Fruit fly (Drosophila melanogaster): Measurements from ENCODE around the gene CG17328.

The CG17328 gene

DNA sequence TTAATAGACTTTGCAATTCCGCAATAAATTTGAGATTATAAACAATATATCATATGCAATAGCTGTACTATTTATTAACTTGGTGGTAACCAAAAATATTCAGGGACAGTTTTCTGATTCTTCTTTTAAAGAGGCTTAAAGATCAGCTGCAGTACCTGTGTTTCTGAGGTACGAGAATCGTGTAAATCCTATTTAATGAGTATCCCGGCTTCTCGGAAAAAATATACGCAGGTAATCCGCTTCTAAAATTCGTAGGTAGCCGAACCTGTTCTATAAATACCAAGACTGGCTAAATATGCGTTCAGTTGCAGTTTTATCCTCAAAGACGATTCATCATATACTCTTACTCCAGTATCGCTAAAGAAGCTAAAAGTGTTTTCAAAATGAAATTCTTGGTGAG lies 29.9 kb downstream of the CG17328 start, which contains the start of gene CG4440:
TSS of gene CG4440 (plus strand) at position 301 of the 400 bp plus-strand sequence.
- TF ChIP-seq CG1621 (tag; optimal IDR thresholded peaks at IDR 0.05) = no peak
- TF ChIP-seq CG32006 (GFP tag; optimal IDR thresholded peaks at IDR 0.05) = no peak
- TF ChIP-seq Eip75B (GFP tag; optimal IDR thresholded peaks at IDR 0.05) = no peak
- TF ChIP-seq svp (GFP tag) = no peak
- TF ChIP-seq Eip93F (GFP tag; optimal IDR thresholded peaks at IDR 0.05) = no peak
- no peak for TF ChIP-seq dac (GFP tag; optimal IDR thresholded peaks at IDR 0.05)
- no peak for TF ChIP-seq CG11902 (GFP tag; optimal IDR thresholded peaks at IDR 0.05)
- no peak for TF ChIP-seq CG8632 (GFP tag; optimal IDR thresholded peaks at IDR 0.05)

DNA sequence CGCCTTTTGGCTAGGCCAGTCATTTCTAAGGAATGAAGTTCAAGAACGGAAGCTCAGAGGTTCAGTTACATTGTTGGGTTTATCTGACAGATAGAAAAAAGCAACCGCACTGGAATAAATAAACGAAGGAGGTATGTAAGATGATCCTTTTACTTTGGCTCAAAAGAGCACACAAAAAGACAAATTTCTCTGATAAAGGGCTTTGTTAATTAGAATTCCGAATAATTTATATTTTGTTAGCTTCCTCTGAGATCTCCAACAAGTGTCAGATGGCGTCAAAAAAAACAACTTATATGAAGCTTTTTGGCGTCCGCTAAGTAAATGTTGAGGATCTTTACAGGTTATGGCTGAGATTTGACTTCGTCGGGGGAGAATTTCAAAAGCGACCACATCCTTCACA lies 38.0 kb downstream of the CG17328 start, which contains the start of gene CG31817:
TSS of gene CG31817 (minus strand) at position 101 of the 400 bp plus-strand sequence.
- TF ChIP-seq CG3919 (GFP tag; optimal IDR thresholded peaks at IDR 0.05) (no peak), vri (GFP tag; optimal IDR thresholded peaks at IDR 0.05) (no peak), Ets21C (GFP tag; optimal IDR thresholded peaks at IDR 0.05) (no peak), Sox102F (GFP tag; optimal IDR thresholded peaks at IDR 0.05) (no peak), CG32006 (GFP tag; optimal IDR thresholded peaks at IDR 0.05) (no peak), cyc (GFP tag; optimal IDR thresholded peaks at IDR 0.05) (no peak), CG6808 (GFP tag; optimal IDR thresholded peaks at IDR 0.05) (no peak), net (GFP tag; optimal IDR thresholded peaks at IDR 0.05) (no peak), CG11762 (GFP tag; optimal IDR thresholded peaks at IDR 0.05; ENCODE audit: insufficient read depth) (no peak), CG4318 (GFP tag; optimal IDR thresholded peaks at IDR 0.05) (no peak), fd59A (GFP tag; optimal IDR thresholded peaks at IDR 0.05) (no peak), esn (GFP tag; optimal IDR thresholded peaks at IDR 0.05) (no peak), lz (GFP tag; optimal IDR thresholded peaks at IDR 0.05) (no peak), Sox15 (GFP tag; optimal IDR thresholded peaks at IDR 0.05) (no peak), eg (GFP tag; IDR thresholded peaks at IDR 0.05) (no peak), CG1621 (tag; optimal IDR thresholded peaks at IDR 0.05) (no peak)

- TF ChIP-seq dac (GFP tag; optimal IDR thresholded peaks at IDR 0.05) (no peak), salr (GFP tag; optimal IDR thresholded peaks at IDR 0.05) (no peak), Blimp-1 (GFP tag; optimal IDR thresholded peaks at IDR 0.05) (no peak), pdm3 (GFP tag; optimal IDR thresholded peaks at IDR 0.05) (no peak), Gug (GFP tag; IDR thresholded peaks at IDR 0.05) (no peak), CG6163 (GFP tag; IDR thresholded peaks at IDR 0.05) (no peak), lz (GFP tag; optimal IDR thresholded peaks at IDR 0.05) (no peak), Eip75B (GFP tag; optimal IDR thresholded peaks at IDR 0.05) (no peak), topi (GFP tag; optimal IDR thresholded peaks at IDR 0.05) (no peak)
Observed at dm6 chr2L:16340268-16340667, 40.5 kb downstream of the CG17328 start, which contains the start of gene CG42266. TSS of gene CG42266 (minus strand) at chr2L:16340368.

DNA sequence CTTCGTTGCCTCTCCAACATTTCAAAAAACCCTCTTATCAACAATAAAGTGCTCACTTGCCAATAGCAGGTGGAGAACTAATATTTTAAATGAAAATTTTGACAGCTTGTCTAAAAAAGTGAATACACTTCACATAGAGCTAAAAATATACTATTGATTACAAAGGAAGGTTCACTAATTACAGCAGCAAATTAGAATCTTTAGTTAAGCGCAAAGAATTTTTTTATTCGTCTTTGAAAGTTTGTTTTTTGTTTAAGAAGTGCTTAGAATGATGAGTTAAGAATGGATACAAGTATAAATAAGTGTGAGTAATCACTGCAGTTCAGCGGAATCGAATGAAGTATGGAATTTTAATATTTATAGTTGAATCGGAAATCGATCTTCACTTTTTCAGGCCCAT lies 42.5 kb downstream of the CG17328 start, which contains the start of gene CG44405:
TSS of gene CG44405 (minus strand) at position 101 of the 400 bp plus-strand sequence.
- no peak for TF ChIP-seq Smox (GFP tag; optimal IDR thresholded peaks at IDR 0.05)
- TF ChIP-seq CG11762 (GFP tag; optimal IDR thresholded peaks at IDR 0.05; ENCODE audit: insufficient read depth) = no peak

dm6 chr2L:16350160-16350633 lies 50.5 kb downstream of the CG17328 start:
- TF ChIP-seq CG10669 (GFP tag; optimal IDR thresholded peaks at IDR 0.05) (no peak), CG9139 (GFP tag; optimal IDR thresholded peaks at IDR 0.05) (peak; percentile 6), fd59A (GFP tag; optimal IDR thresholded peaks at IDR 0.05) (peak; percentile 40), Met (GFP tag; optimal IDR thresholded peaks at IDR 0.05) (peak; percentile 80), Eip75B (GFP tag; optimal IDR thresholded peaks at IDR 0.05) (no peak), CG11902 (GFP tag; optimal IDR thresholded peaks at IDR 0.05) (peak; percentile 64), CG32006 (GFP tag; optimal IDR thresholded peaks at IDR 0.05) (no peak), CG7368 (GFP tag; optimal IDR thresholded peaks at IDR 0.05) (peak; percentile 46), OdsH (GFP tag; optimal IDR thresholded peaks at IDR 0.05) (peak; percentile 76), CG6163 (GFP tag; IDR thresholded peaks at IDR 0.05) (peak; percentile 77), topi (GFP tag; optimal IDR thresholded peaks at IDR 0.05) (no peak), CG1621 (tag; optimal IDR thresholded peaks at IDR 0.05) (no peak), CG6792 (GFP tag; optimal IDR thresholded peaks at IDR 0.05) (peak; percentile 41), CG34406 (GFP tag; optimal IDR thresholded peaks at IDR 0.05) (peak; percentile 73), svp (GFP tag) (peak; percentile 86), CG15336 (GFP tag; IDR thresholded peaks at IDR 0.05) (peak; percentile 50), acj6 (GFP tag; optimal IDR thresholded peaks at IDR 0.05) (no peak), net (GFP tag; optimal IDR thresholded peaks at IDR 0.05) (no peak), CG11762 (GFP tag; optimal IDR thresholded peaks at IDR 0.05; ENCODE audit: insufficient read depth) (peak; percentile 66), ss (GFP tag; optimal IDR thresholded peaks at IDR 0.05) (no peak), Hr39 (GFP tag; optimal IDR thresholded peaks at IDR 0.05) (peak; percentile 88), CG11294 (GFP tag; IDR thresholded peaks at IDR 0.05) (no peak; the same call in 1 of the 2 replicates), Eip93F (GFP tag; optimal IDR thresholded peaks at IDR 0.05) (peak; percentile 48), lz (GFP tag; optimal IDR thresholded peaks at IDR 0.05) (peak; percentile 80), Sox102F (GFP tag; optimal IDR thresholded peaks at IDR 0.05) (no peak), cyc (GFP tag; optimal IDR thresholded peaks at IDR 0.05) (peak; percentile 82)
